Worm (Caenorhabditis elegans): ENCODE data around the gene M03F4.4.

DNA sequence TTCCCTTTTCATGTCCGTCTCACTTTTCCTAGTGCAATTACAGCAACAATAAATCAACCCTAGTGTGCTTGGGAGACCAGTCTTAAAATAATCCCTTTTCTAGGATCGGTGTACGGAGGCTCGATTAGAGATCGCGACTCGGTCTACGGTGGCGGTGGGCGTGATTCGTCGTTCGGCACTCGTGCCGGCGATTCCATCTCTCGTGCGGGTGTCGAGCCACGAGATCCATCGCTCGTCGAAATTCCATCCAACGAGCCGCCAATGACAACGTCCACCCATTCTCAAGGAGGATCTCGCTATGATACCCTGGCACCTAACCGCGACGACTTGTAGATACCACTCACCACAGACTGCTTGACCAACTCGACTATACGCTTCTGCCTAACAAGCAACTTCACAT is 35.3 kb upstream of the M03F4.4 start:
- TF ChIP-seq Y79H2A.3 (GFP tag; conservative IDR thresholded peaks at IDR 0.05): no peak
- TF ChIP-seq hrde-1 (tag; optimal IDR thresholded peaks at IDR 0.05; ENCODE audit: borderline replicate concordance): no peak
- no peak for TF ChIP-seq egl-18 (GFP tag; IDR thresholded peaks at IDR 0.05)
- TF ChIP-seq tlf-1 (GFP tag; optimal IDR thresholded peaks at IDR 0.05): no peak
- TF ChIP-seq F49E8.2 (tag; optimal IDR thresholded peaks at IDR 0.05; ENCODE audit: insufficient read depth): no peak
- no peak for TF ChIP-seq hlh-26 (GFP tag; conservative IDR thresholded peaks at IDR 0.05)

Data from whole organism, young adult.